Worm (Caenorhabditis elegans) whole organism, mixed stage, embryonic: ENCODE data around the gene F17A9.4.
A peak's percentile ranks its signal among the peaks of the same experiment; 100 is the strongest.

Experiments used
- M03D4.4 ChIP-seq: sonication (generic microtip); optimal IDR thresholded peaks from 2 replicates; lab custom pipeline; 2017; ENCODE audit warnings: mild to moderate bottlenecking, missing genetic modification characterization, missing compliant biosample characterization
- bed-3 ChIP-seq: fragments of 200-800 bp; sonication (Bioruptor generic); optimal IDR thresholded peaks from 3 replicates; lab custom pipeline; 2018; ENCODE audit warnings: mild to moderate bottlenecking, missing genetic modification characterization, moderate library complexity, missing compliant biosample characterization
- blmp-1 ChIP-seq: fragments of 150-350 bp; optimal IDR thresholded peaks from 2 replicates; lab custom pipeline; 2014; ENCODE audit warnings: missing biosample characterization, missing genetic modification characterization
- ceh-39 ChIP-seq: fragments of 150-350 bp; optimal IDR thresholded peaks from 2 replicates; lab custom pipeline; 2014; ENCODE audit warnings: missing biosample characterization, missing genetic modification characterization
- ceh-83 ChIP-seq: fragments of 200-800 bp; sonication (Bioruptor generic); optimal IDR thresholded peaks from 2 replicates; lab custom pipeline; 2018; ENCODE audit warnings: mild to moderate bottlenecking, missing genetic modification characterization, missing compliant biosample characterization
- ces-1 ChIP-seq: fragments of 150-350 bp; optimal IDR thresholded peaks from 2 replicates; lab custom pipeline; 2014; ENCODE audit warnings: missing biosample characterization, missing genetic modification reagents, missing genetic modification characterization
- cnd-1 ChIP-seq: fragments of 200-800 bp; sonication (Bioruptor generic); optimal IDR thresholded peaks from 2 replicates; lab custom pipeline; 2018; ENCODE audit warnings: mild to moderate bottlenecking, missing genetic modification characterization, missing compliant biosample characterization
- drap-1 ChIP-seq: fragments of 200-800 bp; sonication (Bioruptor generic); optimal IDR thresholded peaks from 3 replicates; lab custom pipeline; 2018; ENCODE audit warnings: mild to moderate bottlenecking, missing genetic modification characterization, missing compliant biosample characterization
- elt-1 ChIP-seq: sonication (generic microtip); optimal IDR thresholded peaks from 2 replicates; lab custom pipeline; 2017; ENCODE audit warnings: missing genetic modification characterization, mild to moderate bottlenecking, missing compliant biosample characterization, antibody characterized with exemption, moderate library complexity, borderline replicate concordance; ENCODE audit not compliant: insufficient read depth
- elt-3 ChIP-seq: fragments of 150-350 bp; optimal IDR thresholded peaks from 2 replicates; lab custom pipeline; 2014; ENCODE audit warnings: missing biosample characterization, missing genetic modification characterization
- flh-1 ChIP-seq: fragments of 200-800 bp; sonication (Bioruptor generic); optimal IDR thresholded peaks from 2 replicates; lab custom pipeline; 2018; ENCODE audit warnings: mild to moderate bottlenecking, missing genetic modification characterization, moderate library complexity, missing compliant biosample characterization
- ham-2 ChIP-seq: fragments of 200-800 bp; sonication (Bioruptor generic); optimal IDR thresholded peaks from 2 replicates; lab custom pipeline; 2018; ENCODE audit warnings: mild to moderate bottlenecking, missing genetic modification characterization, missing compliant biosample characterization
- hlh-1 ChIP-seq: fragments of 150-350 bp; optimal IDR thresholded peaks from 2 replicates; lab custom pipeline; 2014; ENCODE audit warnings: missing biosample characterization, missing genetic modification reagents, missing genetic modification characterization
- lin-32 ChIP-seq: fragments of 200-800 bp; sonication (Bioruptor generic); optimal IDR thresholded peaks from 2 replicates; lab custom pipeline; 2018; ENCODE audit warnings: mild to moderate bottlenecking, missing genetic modification characterization, missing compliant biosample characterization
- lsy-2 ChIP-seq: fragments of 150-350 bp; optimal IDR thresholded peaks from 2 replicates; lab custom pipeline; 2014; ENCODE audit warnings: missing biosample characterization, missing genetic modification characterization
- mab-5 ChIP-seq: fragments of 150-350 bp; optimal IDR thresholded peaks from 2 replicates; lab custom pipeline; 2014; ENCODE audit warnings: missing biosample characterization, missing genetic modification characterization
- mep-1 ChIP-seq: fragments of 150-350 bp; optimal IDR thresholded peaks from 2 replicates; lab custom pipeline; 2017; ENCODE audit warnings: missing biosample characterization, missing genetic modification reagents, missing genetic modification characterization, inconsistent platforms
- mls-2 ChIP-seq: sonication (generic microtip); optimal IDR thresholded peaks from 2 replicates; lab custom pipeline; 2016; ENCODE audit warnings: mild to moderate bottlenecking, missing genetic modification characterization, moderate library complexity, missing compliant biosample characterization
- nhr-12 ChIP-seq: fragments of 150-350 bp; optimal IDR thresholded peaks from 2 replicates; lab custom pipeline; 2014; ENCODE audit warnings: missing biosample characterization, missing genetic modification characterization
- nhr-28 ChIP-seq: fragments of 150-350 bp; optimal IDR thresholded peaks from 2 replicates; lab custom pipeline; 2014; ENCODE audit warnings: missing biosample characterization, missing genetic modification characterization
- nhr-76 ChIP-seq: sonication (generic microtip); optimal IDR thresholded peaks from 2 replicates; lab custom pipeline; 2017; ENCODE audit warnings: missing biosample characterization, missing genetic modification characterization
- pha-4 ChIP-seq: fragments of 150-350 bp; optimal IDR thresholded peaks from 2 replicates; lab custom pipeline; 2018; ENCODE audit warnings: missing biosample characterization, missing genetic modification reagents, missing genetic modification characterization
- sptf-1 ChIP-seq: sonication (generic microtip); optimal IDR thresholded peaks from 2 replicates; lab custom pipeline; 2017; ENCODE audit warnings: mild to moderate bottlenecking, missing genetic modification characterization, moderate library complexity, missing compliant biosample characterization
- tbx-8 ChIP-seq: fragments of 200-800 bp; sonication (Bioruptor generic); optimal IDR thresholded peaks from 2 replicates; lab custom pipeline; 2018; ENCODE audit warnings: mild to moderate bottlenecking, missing genetic modification characterization, moderate library complexity, missing compliant biosample characterization
- unc-120 ChIP-seq: sonication (generic microtip); optimal IDR thresholded peaks from 2 replicates; lab custom pipeline; 2017; ENCODE audit warnings: missing genetic modification characterization, missing compliant biosample characterization; ENCODE audit not compliant: poor library complexity, severe bottlenecking
- unc-39 ChIP-seq: fragments of 150-350 bp; optimal IDR thresholded peaks from 2 replicates; lab custom pipeline; 2014; ENCODE audit warnings: missing biosample characterization, missing genetic modification characterization
- unc-62 ChIP-seq: fragments of 150-350 bp; optimal IDR thresholded peaks from 2 replicates; lab custom pipeline; 2014; ENCODE audit warnings: missing biosample characterization, missing genetic modification reagents, missing genetic modification characterization
- zip-8 ChIP-seq: fragments of 150-350 bp; optimal IDR thresholded peaks from 2 replicates; lab custom pipeline; 2014; ENCODE audit warnings: missing biosample characterization, missing genetic modification characterization
- ztf-11 ChIP-seq: fragments of 150-350 bp; optimal IDR thresholded peaks from 2 replicates; lab custom pipeline; 2014; ENCODE audit warnings: missing biosample characterization, missing genetic modification characterization

The F17A9.4 gene

DNA sequence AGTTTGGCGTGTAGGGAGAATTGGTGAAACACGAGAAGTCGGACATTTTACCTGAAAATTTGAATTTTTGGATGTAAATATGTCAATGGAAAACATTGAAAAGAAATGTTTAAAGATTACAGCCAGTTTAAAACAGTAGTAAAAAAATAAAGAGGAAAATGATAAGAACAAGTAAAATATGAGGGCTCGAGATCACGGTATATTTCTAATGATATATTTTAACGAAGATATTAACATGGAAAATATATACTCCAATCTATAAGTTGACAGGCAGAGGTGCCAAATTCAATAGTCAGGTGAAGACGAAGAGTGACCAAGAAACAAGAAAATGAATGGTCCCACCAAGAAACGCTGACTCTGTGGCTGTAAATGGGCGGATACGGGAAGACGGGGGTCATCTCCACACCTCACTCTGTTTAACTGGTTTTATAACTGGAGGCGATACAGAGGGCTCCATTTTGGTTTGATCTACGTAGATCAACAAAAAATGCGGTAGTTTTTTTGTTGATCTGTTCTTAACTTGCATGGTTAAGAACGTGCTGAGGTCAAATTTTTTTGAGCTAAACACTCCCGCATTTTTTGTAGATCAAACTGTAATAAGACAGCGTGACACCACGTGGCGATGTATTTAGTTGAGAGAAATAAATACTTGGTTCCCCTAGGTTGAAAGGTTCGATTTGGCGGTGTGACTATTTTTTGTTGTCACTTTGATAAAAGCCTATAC is 9.9 kb upstream of the F17A9.4 start, which contains the start of gene ceh-49:
Gene ceh-49 (minus strand): TSS at position 51 of the 724 bp plus-strand sequence.
- TF ChIP-seq elt-1 (tag; lab: Kevin White, UChicago) (no peak), sptf-1 (tag; lab: Kevin White, UChicago) (no peak), flh-1 (GFP tag; lab: Kevin White, UChicago) (no peak), unc-120 (no peak), mep-1 (tag; lab: Kevin White, UChicago) (no peak), elt-3 (tag; lab: Kevin White, UChicago) (no peak), unc-62 (GFP tag; lab: Kevin White, UChicago) (no peak), bed-3 (GFP tag; lab: Kevin White, UChicago) (no peak), ceh-83 (GFP tag; lab: Kevin White, UChicago) (no peak), blmp-1 (tag; lab: Kevin White, UChicago) (no peak), nhr-28 (tag; lab: Kevin White, UChicago) (no peak), mls-2 (tag; lab: Kevin White, UChicago) (no peak), pha-4 (tag; lab: Kevin White, UChicago) (no peak), hlh-1 (no peak), lin-32 (GFP tag; lab: Kevin White, UChicago) (no peak), ceh-39 (tag; lab: Kevin White, UChicago) (no peak), M03D4.4 (no peak), zip-8 (tag; lab: Kevin White, UChicago) (no peak), ces-1 (GFP tag; lab: Kevin White, UChicago) (no peak), mab-5 (no peak)

DNA sequence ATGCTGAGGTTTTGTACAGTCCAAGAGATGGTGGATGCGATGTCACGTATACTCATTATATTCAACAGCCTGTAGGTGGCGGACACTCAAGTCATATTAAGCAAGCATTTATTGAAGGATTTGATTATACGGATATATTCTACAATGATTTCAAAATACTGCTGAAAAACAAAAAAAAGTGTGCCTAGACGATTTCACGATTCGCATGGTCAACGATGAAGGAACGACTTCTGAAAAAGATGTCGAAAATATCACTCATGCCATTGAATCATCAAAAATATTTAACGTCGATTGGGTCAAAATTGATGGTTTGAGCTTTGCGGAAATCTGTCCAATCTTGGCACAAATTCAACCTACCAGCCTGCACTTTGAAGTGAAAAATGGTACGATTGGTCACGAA is 6.6 kb upstream of the F17A9.4 start:
- TF ChIP-seq hlh-1 (no peak), sptf-1 (tag; lab: Kevin White, UChicago) (no peak), cnd-1 (tag; lab: Kevin White, UChicago) (no peak), drap-1 (GFP tag; lab: Kevin White, UChicago) (no peak), tbx-8 (GFP tag; lab: Kevin White, UChicago) (no peak), pha-4 (tag; lab: Kevin White, UChicago) (no peak), unc-39 (tag; lab: Kevin White, UChicago) (no peak), nhr-28 (tag; lab: Kevin White, UChicago) (no peak), nhr-12 (tag; lab: Kevin White, UChicago) (no peak), mab-5 (no peak), zip-8 (tag; lab: Kevin White, UChicago) (no peak)
- TF ChIP-seq, all 35 proteins: peak for 0

DNA sequence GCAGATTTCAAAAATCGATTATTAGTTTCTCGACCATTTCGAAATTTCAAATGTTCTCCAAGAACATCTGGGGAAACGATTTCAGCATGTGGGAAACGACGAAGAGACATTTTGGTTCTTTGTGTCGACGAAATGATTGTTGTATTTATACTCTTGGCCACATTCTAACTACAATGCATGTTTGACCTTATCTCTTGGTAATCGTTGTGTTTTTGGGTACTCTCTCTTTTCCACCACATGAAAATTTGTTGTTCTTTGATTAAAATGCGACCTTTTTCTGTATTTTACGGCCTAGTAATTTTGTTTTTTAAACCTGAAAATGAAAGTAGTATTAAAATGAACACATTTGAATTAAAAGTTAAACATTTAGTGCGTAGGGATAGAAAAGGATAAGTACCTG is 2.4 kb upstream of the F17A9.4 start, which contains the start of gene F17A9.5:
Gene F17A9.5 (minus strand): TSS at position 175 of the 400 bp plus-strand sequence.
- TF ChIP-seq zip-8 (tag; lab: Kevin White, UChicago), result no peak
- TF ChIP-seq unc-62 (GFP tag; lab: Kevin White, UChicago), result no peak
- no peak for TF ChIP-seq ceh-83 (GFP tag; lab: Kevin White, UChicago)
- TF ChIP-seq ztf-11 (tag; lab: Kevin White, UChicago), result no peak
- no peak for TF ChIP-seq ham-2 (GFP tag; lab: Kevin White, UChicago)
- no peak for TF ChIP-seq ceh-39 (tag; lab: Kevin White, UChicago)
- TF ChIP-seq nhr-76, result no peak
- no peak for TF ChIP-seq nhr-28 (tag; lab: Kevin White, UChicago)

DNA sequence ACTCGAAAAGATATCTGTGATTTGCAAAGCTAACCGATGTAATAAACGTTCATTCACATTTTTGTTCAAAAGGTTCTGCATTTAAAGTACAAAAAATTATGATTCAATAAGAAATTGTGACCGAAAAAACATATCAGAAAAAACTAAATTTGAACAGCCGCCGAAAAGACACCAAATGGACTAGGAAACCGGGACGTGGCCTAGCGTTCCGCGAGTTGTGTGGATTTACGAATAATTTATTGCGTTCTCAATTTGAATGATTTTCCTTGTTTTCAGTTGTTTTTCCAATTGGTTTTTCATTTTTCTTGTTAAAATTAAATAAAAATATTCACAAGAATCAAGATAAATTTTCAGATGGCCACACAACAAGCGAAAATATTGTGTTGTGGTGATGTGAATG is 3.0 kb downstream of the F17A9.4 start, which contains the start of gene cwf-19L1:
Gene cwf-19L1 (plus strand): TSS at position 355 of the 400 bp plus-strand sequence.
- peak; percentile 30 for TF ChIP-seq sptf-1 (tag; lab: Kevin White, UChicago)
- no peak for TF ChIP-seq hlh-1
- peak; percentile 29 for TF ChIP-seq ces-1 (GFP tag; lab: Kevin White, UChicago)
- TF ChIP-seq lin-32 (GFP tag; lab: Kevin White, UChicago), result no peak
- TF ChIP-seq elt-3 (tag; lab: Kevin White, UChicago), result no peak
- peak; percentile 37 for TF ChIP-seq lsy-2 (tag; lab: Kevin White, UChicago)

DNA sequence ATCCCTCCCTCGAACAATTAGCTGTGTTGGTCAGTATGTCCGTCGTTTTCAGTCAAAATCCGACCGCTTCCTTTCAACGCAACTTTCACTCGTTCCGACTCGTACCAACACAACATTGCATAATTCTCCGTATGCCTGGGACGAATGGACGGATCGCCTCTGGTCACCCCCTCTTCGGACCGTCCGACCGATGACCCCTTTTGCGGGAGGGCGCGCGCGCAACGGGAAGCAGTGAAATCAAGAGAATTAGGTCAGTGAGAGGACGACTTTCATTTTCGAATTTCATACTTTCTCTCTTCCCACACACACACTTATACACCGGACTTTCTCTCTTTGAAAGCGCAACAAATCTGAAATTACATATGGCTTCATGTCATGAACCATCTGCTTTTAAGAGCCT is 5.1 kb downstream of the F17A9.4 start, which contains the start of gene atf-8:
Gene atf-8 (plus strand): TSS at position 234 of the 400 bp plus-strand sequence.
- TF ChIP-seq ham-2 (GFP tag; lab: Kevin White, UChicago) (peak; percentile 77), unc-120 (no peak), nhr-12 (tag; lab: Kevin White, UChicago) (no peak), blmp-1 (tag; lab: Kevin White, UChicago) (peak; percentile 99)
- TF ChIP-seq, all 35 proteins: peak for 2
